Worm (Caenorhabditis elegans): Measurements from ENCODE around the gene C48D5.3.

DNA sequence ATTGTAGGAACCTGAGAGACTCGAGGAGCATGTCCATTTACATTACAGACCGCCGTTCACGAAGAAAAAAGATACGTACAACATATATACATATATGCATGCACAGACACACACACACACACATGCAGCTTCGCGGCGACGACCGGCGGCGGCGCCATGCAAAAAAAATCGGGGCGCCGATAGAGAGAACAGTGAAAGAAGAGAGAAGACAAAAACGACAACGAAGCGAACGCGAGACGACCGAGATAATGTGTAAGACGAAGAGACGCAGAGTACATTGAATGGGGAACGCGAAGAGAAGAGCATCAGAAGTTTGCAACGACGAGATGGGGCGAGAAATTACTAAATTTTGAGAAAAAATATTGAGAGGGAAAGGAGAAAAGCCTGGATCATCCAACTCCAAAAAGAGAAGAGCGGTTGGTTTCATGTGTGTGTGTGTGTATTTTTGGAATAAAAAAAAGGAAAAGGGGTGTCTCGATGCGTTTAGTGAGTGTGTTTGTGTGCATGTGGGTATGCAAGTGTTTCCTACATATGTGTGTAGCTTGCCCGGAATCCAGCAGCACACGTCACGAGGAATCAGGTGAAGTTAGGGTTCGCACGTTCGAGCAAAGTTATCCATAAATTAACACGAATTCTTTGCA, 38.2 kb upstream of the C48D5.3 start:
- TF ChIP-seq klf-2 (GFP tag; conservative IDR thresholded peaks at IDR 0.05) (no peak), flt-1 (GFP tag; IDR thresholded peaks at IDR 0.05) (no peak), ztf-23 (GFP tag; IDR thresholded peaks at IDR 0.05) (no peak), T22C8.4 (GFP tag; IDR thresholded peaks at IDR 0.05) (no peak), cog-1 (tag; optimal IDR thresholded peaks at IDR 0.05) (no peak)
